Worm (Caenorhabditis elegans) whole organism, midembryonic: ENCODE data around the gene pho-13.

Experiments used
- T22C8.4 ChIP-seq: fragments of 200-800 bp; sonication (Bioruptor generic); IDR thresholded peaks from 2 replicates; pipeline ENCODE4 v1.3.6; 2022; ENCODE audit warnings: missing genetic modification characterization, missing compliant biosample characterization
- cog-1 ChIP-seq: sonication (generic microtip); optimal IDR thresholded peaks from 2 replicates; lab custom pipeline; 2016; ENCODE audit warnings: missing genetic modification characterization, missing compliant biosample characterization
- flt-1 ChIP-seq: fragments of 200-800 bp; sonication (Bioruptor generic); IDR thresholded peaks from 2 replicates; pipeline ENCODE4 v1.3.6; 2022; ENCODE audit warnings: missing genetic modification characterization, missing compliant biosample characterization
- klf-2 ChIP-seq: fragments of 200-800 bp; sonication (Bioruptor generic); conservative IDR thresholded peaks from 2 replicates; pipeline ENCODE4 v1.3.6; 2022; ENCODE audit warnings: missing genetic modification reagents, missing genetic modification characterization, missing compliant biosample characterization
- med-1 ChIP-seq: sonication (generic microtip); optimal IDR thresholded peaks from 2 replicates; lab custom pipeline; 2017; ENCODE audit warnings: missing genetic modification characterization, mild to moderate bottlenecking, missing compliant biosample characterization, antibody characterized with exemption, missing genetic modification reagents; ENCODE audit not compliant: insufficient read depth
- ref-1 ChIP-seq: fragments of 200-800 bp; sonication (Bioruptor generic); conservative IDR thresholded peaks from 2 replicates; pipeline ENCODE4 v1.3.6; 2022; ENCODE audit warnings: missing genetic modification reagents, missing genetic modification characterization, missing compliant biosample characterization
- tab-1 ChIP-seq: fragments of 200-800 bp; sonication (Bioruptor generic); IDR thresholded peaks from 2 replicates; pipeline ENCODE4 v1.3.6; 2022; ENCODE audit warnings: missing genetic modification characterization, missing compliant biosample characterization
- ztf-23 ChIP-seq: fragments of 200-800 bp; sonication (Bioruptor generic); IDR thresholded peaks from 2 replicates; pipeline ENCODE4 v1.3.6; 2022; ENCODE audit warnings: missing genetic modification reagents, missing genetic modification characterization, missing compliant biosample characterization
- ztf-29 ChIP-seq: fragments of 200-800 bp; sonication (Bioruptor generic); IDR thresholded peaks from 2 replicates; pipeline ENCODE4 v1.3.6; 2022; ENCODE audit warnings: missing genetic modification reagents, missing genetic modification characterization, missing compliant biosample characterization

Gene pho-13

ce11 chrII:8800830-8801229 lies 6.0 kb downstream of the pho-13 start, which contains the start of gene appg-2:
Gene appg-2 (plus strand): TSS chrII:8801130.
- TF ChIP-seq ref-1 (GFP tag; lab: Robert Waterston, UW) (no peak), ztf-29 (GFP tag; lab: Robert Waterston, UW) (no peak), med-1 (GFP tag; lab: Kevin White, UChicago) (no peak), T22C8.4 (no peak), ztf-23 (GFP tag; lab: Robert Waterston, UW) (no peak), cog-1 (tag; lab: Kevin White, UChicago) (no peak), flt-1 (GFP tag; lab: Robert Waterston, UW) (no peak), tab-1 (GFP tag; lab: Robert Waterston, UW) (no peak), klf-2 (GFP tag; lab: Robert Waterston, UW) (no peak)

- TF ChIP-seq ztf-23 (GFP tag; lab: Robert Waterston, UW), result no peak
- TF ChIP-seq ref-1 (GFP tag; lab: Robert Waterston, UW), result no peak
- TF ChIP-seq tab-1 (GFP tag; lab: Robert Waterston, UW), result no peak
- TF ChIP-seq med-1 (GFP tag; lab: Kevin White, UChicago), result no peak
- TF ChIP-seq flt-1 (GFP tag; lab: Robert Waterston, UW), result no peak
- no peak for TF ChIP-seq T22C8.4
- no peak for TF ChIP-seq klf-2 (GFP tag; lab: Robert Waterston, UW)
- TF ChIP-seq ztf-29 (GFP tag; lab: Robert Waterston, UW), result no peak
- TF ChIP-seq cog-1 (tag; lab: Kevin White, UChicago), result no peak
These were observed 7.1 kb downstream of the pho-13 start for ce11 chrII:8799725-8800124.

ce11 chrII:8796391-8796790 lies 10.4 kb downstream of the pho-13 start:
- TF ChIP-seq tab-1 (GFP tag; lab: Robert Waterston, UW), result no peak
- no peak for TF ChIP-seq med-1 (GFP tag; lab: Kevin White, UChicago)
- no peak for TF ChIP-seq flt-1 (GFP tag; lab: Robert Waterston, UW)
- no peak for TF ChIP-seq T22C8.4
- TF ChIP-seq cog-1 (tag; lab: Kevin White, UChicago), result no peak
- no peak for TF ChIP-seq ztf-23 (GFP tag; lab: Robert Waterston, UW)
- no peak for TF ChIP-seq ref-1 (GFP tag; lab: Robert Waterston, UW)
- no peak for TF ChIP-seq ztf-29 (GFP tag; lab: Robert Waterston, UW)
- no peak for TF ChIP-seq klf-2 (GFP tag; lab: Robert Waterston, UW)

ce11 chrII:8795227-8795626 lies 11.6 kb downstream of the pho-13 start:
- TF ChIP-seq tab-1 (GFP tag; lab: Robert Waterston, UW) (no peak), cog-1 (tag; lab: Kevin White, UChicago) (no peak), T22C8.4 (no peak), med-1 (GFP tag; lab: Kevin White, UChicago) (no peak), ztf-29 (GFP tag; lab: Robert Waterston, UW) (no peak), ztf-23 (GFP tag; lab: Robert Waterston, UW) (no peak), flt-1 (GFP tag; lab: Robert Waterston, UW) (no peak), ref-1 (GFP tag; lab: Robert Waterston, UW) (no peak), klf-2 (GFP tag; lab: Robert Waterston, UW) (no peak)

- TF ChIP-seq ztf-29 (GFP tag; lab: Robert Waterston, UW) (no peak), flt-1 (GFP tag; lab: Robert Waterston, UW) (no peak), T22C8.4 (no peak), ztf-23 (GFP tag; lab: Robert Waterston, UW) (no peak), klf-2 (GFP tag; lab: Robert Waterston, UW) (no peak), ref-1 (GFP tag; lab: Robert Waterston, UW) (no peak), tab-1 (GFP tag; lab: Robert Waterston, UW) (no peak), med-1 (GFP tag; lab: Kevin White, UChicago) (no peak)
These were observed 12.7 kb downstream of the pho-13 start, which contains the start of gene F07H5.7 for ce11 chrII:8794072-8794471. Gene F07H5.7 (minus strand): TSS chrII:8794172.

- TF ChIP-seq tab-1 (GFP tag; lab: Robert Waterston, UW) (no peak), T22C8.4 (no peak), cog-1 (tag; lab: Kevin White, UChicago) (no peak), flt-1 (GFP tag; lab: Robert Waterston, UW) (no peak), ref-1 (GFP tag; lab: Robert Waterston, UW) (no peak), med-1 (GFP tag; lab: Kevin White, UChicago) (no peak), ztf-23 (GFP tag; lab: Robert Waterston, UW) (no peak)
These were observed 14.2 kb downstream of the pho-13 start, which contains the start of gene idpa-2 for ce11 chrII:8792640-8793039. Gene idpa-2 (minus strand): TSS chrII:8792740.

ce11 chrII:8789828-8790558 lies 16.8 kb downstream of the pho-13 start, which contains the start of gene F07H5.13:
Gene F07H5.13 (plus strand): TSS chrII:8790557.
- TF ChIP-seq flt-1 (GFP tag; lab: Robert Waterston, UW), result 0 out of 2 replicates have a peak, but pooled peaks have one; percentile 56
- TF ChIP-seq ztf-23 (GFP tag; lab: Robert Waterston, UW), result 0 out of 2 replicates have a peak, but pooled peaks have one; percentile 41
- TF ChIP-seq cog-1 (tag; lab: Kevin White, UChicago), result no peak

- TF ChIP-seq med-1 (GFP tag; lab: Kevin White, UChicago), result no peak
- TF ChIP-seq tab-1 (GFP tag; lab: Robert Waterston, UW), result no peak
- no peak for TF ChIP-seq T22C8.4
- TF ChIP-seq ztf-29 (GFP tag; lab: Robert Waterston, UW), result no peak
- TF ChIP-seq ref-1 (GFP tag; lab: Robert Waterston, UW), result no peak
- no peak for TF ChIP-seq klf-2 (GFP tag; lab: Robert Waterston, UW)
- no peak for TF ChIP-seq flt-1 (GFP tag; lab: Robert Waterston, UW)
- no peak for TF ChIP-seq ztf-23 (GFP tag; lab: Robert Waterston, UW)
- no peak for TF ChIP-seq cog-1 (tag; lab: Kevin White, UChicago)
These were observed 18.1 kb downstream of the pho-13 start for ce11 chrII:8788752-8789151.

ce11 chrII:8787376-8787775 lies 19.4 kb downstream of the pho-13 start:
- TF ChIP-seq tab-1 (GFP tag; lab: Robert Waterston, UW) (no peak), ztf-29 (GFP tag; lab: Robert Waterston, UW) (no peak), ztf-23 (GFP tag; lab: Robert Waterston, UW) (no peak), flt-1 (GFP tag; lab: Robert Waterston, UW) (peak; percentile 58; the same call in 1 of the 2 replicates), T22C8.4 (peak; percentile 90), cog-1 (tag; lab: Kevin White, UChicago) (peak; percentile 95)
